Fruit fly (Drosophila melanogaster) whole organism: ENCODE measurements around the gene CCT6.

ENCODE experiments used
- pan ChIP-seq: fragments of >200 bp; optimal IDR thresholded peaks from 2 replicates; lab custom pipeline; 2017
- psq ChIP-seq: fragments of >200 bp; optimal IDR thresholded peaks from 2 replicates; lab custom pipeline; 2017

dm6 chrX:15703720-15704206 lies 42.7 kb upstream of the CCT6 start, which contains the start of the genes Pis and Hap40:
- no peak for TF ChIP-seq pan (lab: Kevin White, UChicago)
- TF ChIP-seq psq (lab: Kevin White, UChicago), result no peak
